Worm (Caenorhabditis elegans) whole organism, young adult: ENCODE measurements around the gene W06G6.10.
A peak's percentile ranks its signal among the peaks of the same experiment; 100 is the strongest.

Experiments used
- B0035.1 ChIP-seq: sonication (generic microtip); optimal IDR thresholded peaks from 2 replicates; lab custom pipeline; 2016; ENCODE audit warnings: missing genetic modification characterization, mild to moderate bottlenecking, missing compliant biosample characterization, missing genotype, missing genetic modification reagents
- B0336.3 ChIP-seq: fragments of 200-800 bp; sonication (Bioruptor generic); IDR thresholded peaks from 2 replicates; pipeline ENCODE4 v1.3.6; 2022; ENCODE audit warnings: missing genetic modification characterization, missing compliant biosample characterization
- C17E4.6 ChIP-seq: fragments of 200-800 bp; sonication (Bioruptor generic); IDR thresholded peaks from 2 replicates; pipeline ENCODE4 v1.3.6; 2022; ENCODE audit warnings: missing genetic modification reagents, missing genetic modification characterization, missing compliant biosample characterization
- F23B12.7 ChIP-seq: sonication (generic microtip); optimal IDR thresholded peaks from 2 replicates; lab custom pipeline; 2017; ENCODE audit warnings: missing genetic modification characterization, mild to moderate bottlenecking, missing compliant biosample characterization, antibody characterized with exemption, moderate library complexity; ENCODE audit not compliant: insufficient read depth
- F57A8.1 ChIP-seq: fragments of 200-800 bp; sonication (Bioruptor generic); optimal IDR thresholded peaks from 2 replicates; lab custom pipeline; 2018; ENCODE audit warnings: mild to moderate bottlenecking, missing genetic modification characterization, moderate library complexity, missing compliant biosample characterization
- Y67H2A.10 ChIP-seq: fragments of 200-800 bp; sonication (Bioruptor generic); conservative IDR thresholded peaks from 2 replicates; pipeline ENCODE4 v1.3.6; 2022; ENCODE audit warnings: missing genetic modification reagents, missing genetic modification characterization, missing compliant biosample characterization
- ama-1 ChIP-seq, 3 experiments: fragments of 150-350 bp in 1 of 3; sonication (generic microtip) in 2 of 3; optimal IDR thresholded peaks; 2 replicates each; lab custom pipeline; 2014 to 2018; ENCODE audit warnings: missing biosample characterization in 2 of 3, missing genetic modification characterization in 2 of 3, missing genetic modification reagents in 2 of 3
- aptf-2 ChIP-seq: fragments of 200-800 bp; sonication (Bioruptor generic); conservative IDR thresholded peaks from 2 replicates; pipeline ENCODE4 v1.3.6; 2022; ENCODE audit warnings: missing genetic modification reagents, missing genetic modification characterization, missing compliant biosample characterization
- aptf-3 ChIP-seq: fragments of 200-800 bp; sonication (Bioruptor generic); IDR thresholded peaks from 2 replicates; pipeline ENCODE4 v1.3.6; 2022; ENCODE audit warnings: missing genetic modification characterization, missing compliant biosample characterization
- attf-3 ChIP-seq: fragments of 200-800 bp; sonication (Bioruptor generic); conservative IDR thresholded peaks from 2 replicates; pipeline ENCODE4 v1.3.6; 2022; ENCODE audit warnings: missing genetic modification reagents, missing genetic modification characterization, missing compliant biosample characterization
- cebp-1 ChIP-seq, 2 experiments: fragments of 200-800 bp in 1 of 2; sonication (Bioruptor generic) in 1 of 2; sonication (generic microtip) in 1 of 2; IDR thresholded peaks in 1 of 2; optimal IDR thresholded peaks in 1 of 2; 2 replicates each; pipeline versions ENCODE4 v1.3.6 to Lab custom; 2017 to 2022; ENCODE audit warnings: missing compliant biosample characterization in 2 of 2, missing genetic modification characterization in 2 of 2, mild to moderate bottlenecking in 1 of 2, missing genetic modification reagents in 1 of 2, moderate library complexity in 1 of 2
- ceh-79 ChIP-seq: sonication (generic microtip); optimal IDR thresholded peaks from 2 replicates; lab custom pipeline; 2017; ENCODE audit warnings: mild to moderate bottlenecking, missing genetic modification characterization, missing compliant biosample characterization
- dox-1 ChIP-seq: fragments of 200-800 bp; sonication (Bioruptor generic); IDR thresholded peaks from 2 replicates; pipeline ENCODE4 v1.3.6; 2022; ENCODE audit warnings: missing genetic modification reagents, missing genetic modification characterization, missing compliant biosample characterization
- efl-1 ChIP-seq: fragments of 150-350 bp; optimal IDR thresholded peaks from 2 replicates; lab custom pipeline; 2014; ENCODE audit warnings: missing biosample characterization, missing genetic modification reagents, missing genetic modification characterization
- ets-4 ChIP-seq: fragments of 200-800 bp; sonication (Bioruptor generic); optimal IDR thresholded peaks from 2 replicates; lab custom pipeline; 2018; ENCODE audit warnings: mild to moderate bottlenecking, missing genetic modification characterization, missing compliant biosample characterization
- hlh-12 ChIP-seq: sonication (generic microtip); optimal IDR thresholded peaks from 2 replicates; lab custom pipeline; 2016; ENCODE audit warnings: missing genetic modification characterization, missing compliant biosample characterization
- lag-1 ChIP-seq: fragments of 200-800 bp; sonication (Bioruptor generic); IDR thresholded peaks from 2 replicates; pipeline ENCODE4 v1.3.6; 2022; ENCODE audit warnings: missing genetic modification reagents, missing genetic modification characterization, missing compliant biosample characterization
- let-526 ChIP-seq: fragments of 200-800 bp; sonication (Bioruptor generic); IDR thresholded peaks from 2 replicates; pipeline ENCODE4 v1.3.6; 2022; ENCODE audit warnings: missing genetic modification reagents, missing genetic modification characterization, missing compliant biosample characterization
- lin-54 ChIP-seq: fragments of 200-800 bp; sonication (Bioruptor generic); optimal IDR thresholded peaks from 2 replicates; lab custom pipeline; 2018; ENCODE audit warnings: mild to moderate bottlenecking, missing genetic modification characterization, missing compliant biosample characterization
- mxl-1 ChIP-seq: sonication (generic microtip); optimal IDR thresholded peaks from 2 replicates; lab custom pipeline; 2016; ENCODE audit warnings: missing genetic modification characterization, missing compliant biosample characterization
- nhr-80 ChIP-seq: sonication (generic microtip); optimal IDR thresholded peaks from 2 replicates; lab custom pipeline; 2016; ENCODE audit warnings: missing genetic modification characterization, missing compliant biosample characterization
- pha-4 ChIP-seq: fragments of 150-350 bp; sonication (generic microtip); optimal IDR thresholded peaks from 2 replicates; lab custom pipeline; 2014; ENCODE audit warnings: missing biosample characterization, missing genetic modification reagents, missing genetic modification characterization
- rcor-1 ChIP-seq: fragments of 200-800 bp; sonication (Bioruptor generic); IDR thresholded peaks from 2 replicates; pipeline ENCODE4 v1.3.6; 2022; ENCODE audit warnings: missing genetic modification reagents, missing genetic modification characterization, missing compliant biosample characterization
- sdz-38 ChIP-seq: sonication (generic microtip); optimal IDR thresholded peaks from 2 replicates; lab custom pipeline; 2016; ENCODE audit warnings: missing genotype, missing genetic modification characterization, missing compliant biosample characterization
- snpc-1.3 ChIP-seq: sonication (generic microtip); optimal IDR thresholded peaks from 2 replicates; lab custom pipeline; 2017; ENCODE audit warnings: missing genetic modification characterization, mild to moderate bottlenecking, missing compliant biosample characterization, antibody characterized with exemption, moderate library complexity, missing genotype, missing genetic modification reagents; ENCODE audit not compliant: insufficient read depth
- snpc-4 ChIP-seq, 5 experiments: fragments of 150-350 bp in 1 of 5; sonication (generic microtip) in 4 of 5; optimal IDR thresholded peaks; 2 replicates each; lab custom pipeline; 2014 to 2018; ENCODE audit warnings: missing genetic modification characterization in 5 of 5, missing biosample characterization in 3 of 5, antibody characterized with exemption in 2 of 5, mild to moderate bottlenecking in 2 of 5, missing compliant biosample characterization in 2 of 5, missing genotype in 2 of 5, moderate library complexity in 2 of 5, missing genetic modification reagents in 1 of 5
- sptf-2 ChIP-seq: fragments of 200-800 bp; sonication (Bioruptor generic); optimal IDR thresholded peaks from 2 replicates; lab custom pipeline; 2018; ENCODE audit warnings: mild to moderate bottlenecking, missing genetic modification characterization, missing compliant biosample characterization
- tbp1 ChIP-seq: fragments of 200-800 bp; sonication (Bioruptor generic); optimal IDR thresholded peaks from 2 replicates; lab custom pipeline; 2018; ENCODE audit warnings: mild to moderate bottlenecking, missing genetic modification characterization, missing compliant biosample characterization
- unc-130 ChIP-seq: sonication (generic microtip); optimal IDR thresholded peaks from 2 replicates; lab custom pipeline; 2016; ENCODE audit warnings: missing genetic modification reagents, missing genetic modification characterization, missing compliant biosample characterization
- ztf-18 ChIP-seq: sonication (generic microtip); optimal IDR thresholded peaks from 2 replicates; lab custom pipeline; 2016; ENCODE audit warnings: missing genotype, mild to moderate bottlenecking, missing genetic modification characterization, missing compliant biosample characterization
- ztf-26 ChIP-seq: sonication (generic microtip); optimal IDR thresholded peaks from 2 replicates; lab custom pipeline; 2017; ENCODE audit warnings: missing genetic modification characterization, missing compliant biosample characterization

W06G6.10 gene

DNA sequence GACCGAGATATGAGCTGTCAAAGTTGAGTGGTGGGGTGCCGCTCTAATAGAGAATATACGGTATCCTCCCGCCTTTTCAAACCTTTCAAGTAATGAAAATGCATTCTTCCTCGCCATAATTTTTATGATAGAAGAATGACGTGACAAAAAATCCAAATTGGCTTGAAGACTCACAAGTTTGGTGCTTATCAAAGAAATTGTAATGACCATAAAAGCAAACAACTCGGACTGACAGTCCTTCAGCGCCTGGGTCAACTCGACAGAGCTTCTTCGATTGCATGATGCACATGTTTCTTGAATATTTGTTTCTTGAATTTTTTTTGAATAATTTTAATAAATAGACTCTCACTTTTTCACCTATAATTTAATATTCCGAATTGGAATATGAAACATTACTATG, 41.5 kb downstream of the W06G6.10 start:
- TF ChIP-seq dox-1 (GFP tag; lab: Robert Waterston, UW): 0 out of 2 replicates have a peak, but pooled peaks have one; percentile 33
- no peak for TF ChIP-seq lin-54 (GFP tag; lab: Kevin White, UChicago)
- no peak for TF ChIP-seq aptf-3 (GFP tag; lab: Robert Waterston, UW)
- peak; percentile 77 for TF ChIP-seq nhr-80 (tag; lab: Kevin White, UChicago)
- no peak for TF ChIP-seq ama-1 (optimal IDR thresholded peaks at IDR 0.05; lab: Kevin White, UChicago)
- no peak for TF ChIP-seq ama-1 (GFP tag; optimal IDR thresholded peaks at IDR 0.05; lab: Kevin White, UChicago)
- TF ChIP-seq let-526 (GFP tag; lab: Robert Waterston, UW): no peak
- TF ChIP-seq ceh-79 (tag; lab: Kevin White, UChicago): no peak

DNA sequence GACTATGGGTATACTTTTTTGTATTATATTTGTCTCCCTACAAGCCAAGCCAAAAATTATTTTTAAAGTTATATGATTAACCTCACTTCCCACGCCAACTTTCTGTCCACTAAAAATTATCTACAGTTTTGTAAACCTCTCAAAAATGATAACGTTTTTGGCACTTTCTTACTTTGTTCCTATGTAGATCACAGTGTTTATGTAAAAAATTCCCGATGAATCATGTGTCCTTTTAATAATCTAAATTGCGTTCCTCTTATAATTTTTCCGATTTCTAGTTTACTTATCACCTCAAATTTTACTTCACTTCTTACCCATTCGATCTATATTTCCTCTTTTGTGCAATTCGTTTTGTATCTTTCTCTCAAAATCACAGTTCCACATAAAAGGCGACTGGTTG, 42.7 kb downstream of the W06G6.10 start:
- TF ChIP-seq let-526 (GFP tag; lab: Robert Waterston, UW): no peak
- no peak for TF ChIP-seq snpc-1.3
- TF ChIP-seq nhr-80 (tag; lab: Kevin White, UChicago): peak; percentile 23
- TF ChIP-seq, all 124 proteins: peak for 1

DNA sequence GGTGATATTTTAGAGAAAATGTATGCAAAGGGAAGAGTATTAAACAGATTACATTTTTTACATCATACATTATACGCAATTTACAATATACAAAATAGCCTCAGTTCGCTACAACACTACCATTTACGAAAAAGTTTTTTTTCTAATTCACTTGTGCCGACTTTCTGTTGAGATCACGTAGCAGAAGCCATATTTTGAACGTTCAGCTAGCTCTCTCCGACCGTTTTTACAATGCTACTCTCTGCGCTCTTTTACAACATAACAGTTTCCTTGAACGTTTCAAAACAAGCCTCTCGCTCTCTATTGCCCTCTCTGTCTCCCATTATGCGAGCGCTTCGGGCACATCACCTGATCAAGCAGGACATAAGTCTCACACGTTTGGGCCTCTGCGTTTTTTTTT, 43.9 kb downstream of the W06G6.10 start, which contains the start of gene T03E6.8:
T03E6.8 (minus strand) TSS at position 101 of the 400 bp plus-strand sequence.
- TF ChIP-seq ets-4: no peak
- TF ChIP-seq efl-1: no peak
- no peak for TF ChIP-seq C17E4.6 (GFP tag; lab: Robert Waterston, UW)
- TF ChIP-seq rcor-1 (GFP tag; lab: Robert Waterston, UW): no peak
- TF ChIP-seq B0035.1 (tag; lab: Kevin White, UChicago): no peak
- no peak for TF ChIP-seq sptf-2 (GFP tag; lab: Kevin White, UChicago)
- no peak for TF ChIP-seq pha-4 (tag; lab: Kevin White, UChicago)
- no peak for TF ChIP-seq lag-1 (GFP tag; lab: Robert Waterston, UW)
- no peak for TF ChIP-seq attf-3 (GFP tag; lab: Robert Waterston, UW)
- no peak for TF ChIP-seq sdz-38 (tag; lab: Kevin White, UChicago)
- no peak for TF ChIP-seq B0336.3
- TF ChIP-seq mxl-1: no peak
- TF ChIP-seq ceh-79 (tag; lab: Kevin White, UChicago): no peak

DNA sequence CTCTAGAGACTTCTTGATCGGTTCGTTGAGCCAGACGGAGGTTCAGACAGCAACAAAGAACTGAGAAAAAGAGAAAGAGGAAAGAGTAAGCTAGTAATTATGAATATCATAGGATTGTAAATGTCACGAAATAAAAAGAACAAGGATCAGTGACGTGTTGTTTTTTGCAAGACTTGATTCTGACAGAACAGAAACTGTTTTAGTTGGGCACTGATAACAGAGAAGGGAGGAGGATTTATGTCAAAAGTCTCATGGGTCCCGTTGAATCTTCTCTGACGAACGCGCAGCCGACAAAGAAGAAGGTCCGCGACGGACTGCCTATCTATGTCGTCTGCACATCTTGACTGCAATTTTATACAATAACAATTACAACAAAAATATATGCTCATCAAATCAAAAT, 46.4 kb downstream of the W06G6.10 start, which contains the start of gene T03E6.9:
T03E6.9 (minus strand) TSS at position 101 of the 400 bp plus-strand sequence.
- TF ChIP-seq hlh-12 (tag; lab: Kevin White, UChicago) (no peak), ztf-18 (tag; lab: Kevin White, UChicago) (no peak), snpc-4 (GFP tag; optimal IDR thresholded peaks at IDR 0.05; lab: Kevin White, UChicago) (no peak), snpc-4 (tag; optimal IDR thresholded peaks at IDR 0.05; lab: Kevin White, UChicago) (no peak), efl-1 (no peak), dox-1 (GFP tag; lab: Robert Waterston, UW) (no peak), F57A8.1 (no peak), aptf-3 (GFP tag; lab: Robert Waterston, UW) (no peak), ztf-26 (tag; lab: Kevin White, UChicago) (no peak), tbp1 (GFP tag; lab: Kevin White, UChicago) (no peak), sdz-38 (tag; lab: Kevin White, UChicago) (no peak), Y67H2A.10 (GFP tag; lab: Robert Waterston, UW) (no peak), lin-54 (GFP tag; lab: Kevin White, UChicago) (no peak), F23B12.7 (no peak)

DNA sequence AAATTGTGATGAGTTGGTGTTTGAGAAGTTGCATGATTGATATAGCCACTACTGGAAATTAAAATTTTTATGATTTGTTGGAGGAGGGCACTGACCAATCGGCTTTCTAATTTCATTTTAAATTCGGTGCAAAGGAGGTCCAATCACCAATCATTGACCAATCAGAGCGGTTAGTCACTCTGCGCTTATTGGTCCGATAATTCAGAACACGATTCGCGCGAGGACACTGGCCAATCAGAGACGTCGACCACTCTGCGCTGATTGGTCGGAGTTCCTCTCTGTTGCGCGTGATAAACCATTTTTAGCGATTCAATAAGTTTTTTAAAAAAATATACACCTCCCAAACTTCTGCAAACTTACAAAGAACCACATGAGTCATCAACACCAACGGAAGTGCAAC, 47.2 kb downstream of the W06G6.10 start:
- TF ChIP-seq F23B12.7 (no peak), unc-130 (no peak), aptf-2 (no peak), cebp-1 (GFP tag; IDR thresholded peaks at IDR 0.05; lab: Robert Waterston, UW) (0 out of 2 replicates have a peak, but pooled peaks have one; percentile 14), cebp-1 (tag; optimal IDR thresholded peaks at IDR 0.05; lab: Kevin White, UChicago) (no peak)
- TF ChIP-seq, all 124 proteins: peak for 1
